Worm (Caenorhabditis elegans) whole organism, L4/young adult: ENCODE data around the gene rbf-1.

ENCODE experiments used
- W03F9.2 ChIP-seq: fragments of 150-350 bp; optimal IDR thresholded peaks from 2 replicates; lab custom pipeline; 2014; ENCODE audit warnings: missing biosample characterization, missing genetic modification characterization
- dao-5 ChIP-seq: sonication (generic microtip); optimal IDR thresholded peaks from 2 replicates; lab custom pipeline; 2016; ENCODE audit warnings: missing genotype, missing genetic modification characterization, moderate library complexity, missing compliant biosample characterization
- him-1 ChIP-seq: sonication (generic microtip); optimal IDR thresholded peaks from 2 replicates; lab custom pipeline; 2016; ENCODE audit warnings: missing genotype, missing genetic modification reagents, missing genetic modification characterization, missing compliant biosample characterization

rbf-1 gene

DNA sequence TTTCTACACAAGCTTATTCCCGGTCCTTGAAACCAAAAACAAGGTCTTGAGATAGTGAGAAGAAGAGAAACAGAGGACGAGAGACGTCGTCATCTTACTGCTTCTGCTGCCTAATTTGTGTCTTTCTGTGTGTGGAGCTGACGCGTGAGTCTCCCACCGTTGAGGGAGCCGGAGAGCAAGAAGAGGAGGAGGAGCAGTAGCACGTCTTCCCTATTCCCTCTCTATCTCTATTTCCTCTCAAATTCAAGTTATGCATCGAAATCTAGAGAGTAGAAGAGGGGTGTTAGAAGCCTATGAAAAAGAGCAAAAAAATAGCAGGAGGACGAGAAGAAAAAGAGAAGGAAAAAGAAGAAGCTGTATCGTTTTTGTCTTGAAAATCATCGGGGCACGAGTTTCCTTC is 19.6 kb downstream of the rbf-1 start:
- TF ChIP-seq him-1 (peak; percentile 66), dao-5 (tag; lab: Kevin White, UChicago) (no peak), W03F9.2 (tag; lab: Kevin White, UChicago) (no peak)

DNA sequence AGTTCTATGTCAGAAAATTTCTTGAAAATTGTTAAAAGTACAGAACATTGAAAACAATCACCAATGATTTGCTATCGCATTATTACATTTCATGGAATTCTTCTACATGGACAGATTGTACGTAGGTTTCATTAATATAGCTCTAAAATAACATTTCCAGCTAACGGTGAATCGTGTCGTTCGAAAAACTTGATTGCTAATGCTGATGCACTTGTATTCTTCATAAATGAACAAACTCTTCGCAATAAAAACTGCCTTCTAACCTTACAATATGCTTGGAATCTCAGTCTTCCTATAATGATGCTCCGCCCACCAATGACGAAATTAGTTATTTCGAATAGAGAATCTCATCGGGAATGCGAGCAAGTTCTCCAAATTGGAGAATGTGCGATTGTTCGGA is 30.0 kb downstream of the rbf-1 start, which contains the start of gene F37A4.6:
Gene F37A4.6, plus strand, starts transcription at position 301 of the 400 bp plus-strand sequence.
- TF ChIP-seq dao-5 (tag; lab: Kevin White, UChicago) (no peak), him-1 (no peak), W03F9.2 (tag; lab: Kevin White, UChicago) (no peak)

DNA sequence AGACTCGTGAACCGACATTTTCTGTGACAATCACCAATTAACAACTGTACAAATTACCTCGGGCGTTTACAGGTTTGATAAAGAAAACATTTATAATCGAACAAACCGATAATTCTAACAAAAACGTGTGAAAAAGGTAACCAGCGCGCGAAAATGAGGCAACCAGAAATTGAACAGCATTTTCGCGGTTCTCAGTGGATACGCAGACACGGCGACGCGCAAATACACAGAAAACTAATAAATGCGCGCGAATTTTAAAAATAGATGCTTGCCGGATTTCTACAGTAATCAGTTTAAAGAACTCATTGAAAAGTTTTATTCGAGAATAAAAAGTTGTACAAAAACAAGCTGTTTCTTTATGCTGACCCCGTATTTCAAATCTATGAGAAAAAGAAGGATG is 34.4 kb downstream of the rbf-1 start, which contains the start of gene isw-1:
Gene isw-1, minus strand, starts transcription at position 118 of the 400 bp plus-strand sequence.
- TF ChIP-seq W03F9.2 (tag; lab: Kevin White, UChicago) (no peak), dao-5 (tag; lab: Kevin White, UChicago) (no peak), him-1 (no peak)

DNA sequence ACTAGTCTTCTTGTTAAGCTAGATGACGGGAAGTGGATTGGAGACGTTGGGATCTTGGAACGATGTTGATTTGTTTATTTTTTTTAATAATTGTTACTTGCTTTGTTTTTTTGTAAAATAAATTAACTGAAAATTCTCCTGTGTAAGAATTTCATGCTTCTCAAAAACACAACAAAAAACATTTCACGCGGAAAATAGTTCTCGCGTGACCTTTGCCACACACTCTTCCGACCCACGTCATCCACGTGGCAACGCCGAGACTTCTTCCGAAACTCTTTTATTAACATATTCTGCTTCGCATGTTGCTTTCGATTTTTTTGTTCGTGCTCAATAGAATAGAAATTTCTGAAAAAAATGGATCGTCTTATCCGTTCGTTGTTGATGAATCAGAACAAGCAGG is 36.0 kb downstream of the rbf-1 start, which contains the start of gene F37A4.5:
Gene F37A4.5, plus strand, starts transcription at position 301 of the 400 bp plus-strand sequence.
- TF ChIP-seq him-1: no peak
- TF ChIP-seq dao-5 (tag; lab: Kevin White, UChicago): no peak
- TF ChIP-seq W03F9.2 (tag; lab: Kevin White, UChicago): no peak

DNA sequence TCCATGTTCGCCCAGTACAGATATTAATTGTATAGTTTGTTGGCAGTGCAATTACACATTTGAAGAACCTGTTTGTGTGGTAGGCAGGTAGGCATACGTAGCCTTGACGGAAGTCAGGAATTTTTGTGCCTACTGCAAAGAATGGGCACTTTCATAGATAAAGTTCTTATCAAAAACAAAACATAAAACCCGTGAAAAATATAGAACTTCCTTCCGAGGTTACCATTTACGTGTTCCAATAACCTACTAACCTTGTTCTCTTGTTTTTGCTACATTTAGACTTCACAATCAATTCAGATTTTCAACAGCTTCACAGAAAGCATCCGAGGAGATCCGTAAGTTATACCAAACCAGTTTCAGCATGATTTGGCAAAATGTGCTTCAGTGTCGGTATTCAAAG is 37.7 kb downstream of the rbf-1 start, which contains the start of gene F37A4.4:
Gene F37A4.4, plus strand, starts transcription at position 301 of the 400 bp plus-strand sequence.
- TF ChIP-seq him-1: no peak
- no peak for TF ChIP-seq dao-5 (tag; lab: Kevin White, UChicago)
- TF ChIP-seq W03F9.2 (tag; lab: Kevin White, UChicago): no peak

DNA sequence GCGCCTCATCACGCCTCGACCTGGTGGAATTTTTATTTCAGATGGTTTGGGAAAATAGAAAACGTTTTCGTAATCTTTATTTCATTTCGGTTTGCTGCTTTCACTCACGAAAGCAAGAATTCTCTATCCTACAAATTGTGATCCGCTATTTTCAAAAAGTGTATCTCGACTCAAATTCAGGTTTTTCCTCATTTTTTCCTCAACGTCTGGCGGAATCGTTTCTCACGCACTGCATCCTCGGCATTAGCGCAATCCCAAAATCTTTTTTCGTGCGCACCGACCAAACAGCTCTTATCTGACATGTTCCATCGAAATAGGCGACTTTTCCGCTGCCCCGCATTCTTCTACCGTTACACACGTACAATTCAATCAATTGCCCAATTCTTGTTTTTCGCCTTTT is 42.7 kb downstream of the rbf-1 start, which contains the start of gene F37A4.3:
Gene F37A4.3, plus strand, starts transcription at position 301 of the 400 bp plus-strand sequence.
- no peak for TF ChIP-seq him-1
- no peak for TF ChIP-seq W03F9.2 (tag; lab: Kevin White, UChicago)
- no peak for TF ChIP-seq dao-5 (tag; lab: Kevin White, UChicago)

DNA sequence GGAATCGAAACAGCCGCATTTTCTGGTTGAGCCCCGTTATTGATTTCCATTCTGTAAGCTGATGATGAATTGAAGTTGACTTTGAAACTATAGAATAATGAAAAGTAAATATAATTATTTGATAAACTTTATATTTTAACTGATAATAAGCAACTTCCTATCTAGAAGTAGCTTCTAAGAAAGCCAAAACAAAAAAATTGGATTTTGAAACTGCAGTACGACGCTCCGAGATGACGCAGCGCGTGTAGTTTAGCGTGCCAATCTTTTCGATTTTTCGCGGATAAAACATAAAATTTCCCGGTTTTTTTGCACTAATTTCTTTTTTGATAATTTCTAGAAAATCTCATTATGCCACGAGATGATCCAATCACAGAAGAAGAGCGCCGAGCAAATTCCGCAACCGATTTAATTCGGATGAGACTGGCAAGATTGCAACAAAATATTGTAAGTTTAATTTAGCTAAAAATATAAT is 46.7 kb downstream of the rbf-1 start, which contains the start of the genes bath-41 and F37A4.2:
Gene bath-41, minus strand, starts transcription at position 51 of the 472 bp plus-strand sequence.
Gene F37A4.2, plus strand, starts transcription at position 247 of the 472 bp plus-strand sequence.
- no peak for TF ChIP-seq W03F9.2 (tag; lab: Kevin White, UChicago)
- TF ChIP-seq him-1: no peak
- TF ChIP-seq dao-5 (tag; lab: Kevin White, UChicago): no peak

DNA sequence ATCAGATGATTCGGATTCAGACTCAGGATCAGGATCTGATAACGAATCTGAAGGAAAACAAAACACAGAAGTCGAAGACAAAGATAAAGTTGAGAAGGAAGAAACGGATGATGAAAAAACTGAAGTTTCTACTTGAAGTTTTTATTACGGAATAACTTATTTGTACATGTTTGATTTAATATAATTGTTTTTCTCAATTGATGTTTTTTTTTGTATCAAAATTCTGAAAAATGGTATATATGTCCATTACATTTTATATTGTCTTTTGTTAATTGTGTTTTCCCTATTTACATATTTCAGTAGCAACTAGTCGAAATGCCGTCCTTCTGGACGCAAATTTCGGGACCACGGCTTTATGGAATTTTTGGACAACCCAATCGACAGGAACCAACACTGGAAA is 47.5 kb downstream of the rbf-1 start, which contains the start of gene F37A4.1:
Gene F37A4.1, plus strand, starts transcription at position 301 of the 400 bp plus-strand sequence.
- TF ChIP-seq dao-5 (tag; lab: Kevin White, UChicago) (no peak), W03F9.2 (tag; lab: Kevin White, UChicago) (no peak), him-1 (no peak)

DNA sequence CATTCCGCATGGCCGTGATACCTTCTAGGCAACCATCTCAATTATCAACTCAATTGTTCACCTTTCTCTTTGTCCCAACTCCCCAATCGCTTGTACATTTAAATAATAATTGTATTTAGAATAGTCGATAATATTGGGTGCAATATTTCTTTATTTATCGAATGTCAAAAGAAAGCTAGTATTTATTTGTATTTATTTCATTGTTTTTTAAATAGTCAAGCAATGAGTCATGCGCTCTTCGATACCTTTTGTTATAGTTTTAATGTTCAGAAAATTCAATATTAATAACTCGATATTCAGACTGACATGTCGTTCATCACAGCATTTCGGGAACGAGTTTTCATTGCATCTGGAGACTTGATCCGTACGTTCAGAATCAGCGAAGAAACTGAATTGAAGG is 49.9 kb downstream of the rbf-1 start, which contains the start of gene wdr-4:
Gene wdr-4, plus strand, starts transcription at position 301 of the 400 bp plus-strand sequence.
- TF ChIP-seq W03F9.2 (tag; lab: Kevin White, UChicago) (no peak), dao-5 (tag; lab: Kevin White, UChicago) (no peak), him-1 (no peak)

DNA sequence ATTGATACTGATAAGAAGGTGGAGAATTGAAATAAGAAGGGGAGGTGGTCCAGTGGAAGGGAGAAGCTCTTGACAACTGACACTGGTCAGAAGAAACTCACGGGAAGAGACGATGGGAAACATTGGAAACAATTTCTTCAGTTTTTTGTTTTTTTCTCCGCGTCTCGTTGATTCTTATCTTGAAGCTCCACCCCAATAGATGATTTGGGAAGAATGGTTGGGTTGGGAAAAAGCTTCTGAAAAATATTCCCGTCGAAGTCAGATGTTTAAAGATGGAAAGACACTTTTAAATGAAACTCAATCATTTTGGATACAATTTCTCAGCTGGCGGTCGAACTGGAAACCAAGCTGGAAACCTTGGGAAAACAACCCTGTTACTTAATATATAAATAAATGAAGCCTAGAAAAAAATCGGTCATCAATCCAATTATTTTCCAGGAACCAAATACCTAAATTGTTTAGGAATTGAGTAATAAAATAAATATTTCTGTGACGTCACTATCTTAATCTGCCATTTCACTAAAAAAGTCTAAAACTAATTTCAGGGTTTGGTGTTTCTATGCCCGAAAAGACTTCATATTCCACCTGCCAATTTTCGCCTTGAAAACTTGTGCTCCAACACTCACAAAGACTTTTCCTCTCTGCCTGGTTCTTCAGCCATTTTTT is 54.8 kb downstream of the rbf-1 start, which contains the start of the genes Y102E9.5 and odr-4:
Gene Y102E9.5, minus strand, starts transcription at position 101 of the 666 bp plus-strand sequence.
Gene odr-4, plus strand, starts transcription at position 616 of the 666 bp plus-strand sequence.
- TF ChIP-seq dao-5 (tag; lab: Kevin White, UChicago) (no peak), him-1 (no peak), W03F9.2 (tag; lab: Kevin White, UChicago) (no peak)

DNA sequence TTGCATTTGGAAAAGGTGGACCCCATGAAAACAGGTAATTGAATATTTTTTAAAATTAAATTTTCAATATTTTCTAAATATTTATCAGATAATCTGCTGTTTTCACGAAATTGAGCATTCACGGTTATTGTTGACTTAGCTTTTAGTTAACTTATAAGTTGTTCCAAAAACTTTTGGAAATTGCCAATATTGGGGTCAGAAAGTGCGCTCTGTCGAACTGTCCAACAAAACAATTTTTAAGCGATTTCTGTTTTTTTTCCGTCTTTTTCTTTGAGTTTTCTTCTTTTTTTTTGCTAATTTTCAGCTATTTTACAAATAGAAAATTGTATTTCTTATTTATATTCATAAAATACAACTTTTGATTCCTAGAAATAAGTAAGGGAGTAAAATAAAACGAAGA is 55.7 kb downstream of the rbf-1 start:
- TF ChIP-seq W03F9.2 (tag; lab: Kevin White, UChicago) (no peak), him-1 (no peak), dao-5 (tag; lab: Kevin White, UChicago) (no peak)

DNA sequence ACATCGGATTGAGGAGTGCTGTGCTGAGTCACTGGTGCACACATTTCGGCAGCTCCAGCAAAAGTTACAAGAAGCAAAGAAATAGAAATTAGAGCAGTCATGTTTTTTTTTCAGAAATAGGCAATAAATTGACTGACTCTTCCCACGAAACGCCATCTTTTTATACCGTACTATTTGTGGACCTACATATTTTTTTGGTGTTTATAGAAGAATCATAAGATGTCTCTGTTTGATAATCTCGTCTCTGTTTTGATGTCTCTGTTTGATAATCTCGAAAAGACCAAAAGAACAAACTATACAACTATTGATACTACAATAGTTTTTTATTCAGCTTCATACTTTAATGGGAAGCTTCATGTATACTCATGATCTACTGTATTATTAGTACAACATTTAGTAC is 58.9 kb downstream of the rbf-1 start, which contains the start of gene Y102E9.3:
Gene Y102E9.3, minus strand, starts transcription at position 101 of the 400 bp plus-strand sequence.
- TF ChIP-seq dao-5 (tag; lab: Kevin White, UChicago): no peak
- TF ChIP-seq him-1: no peak
- TF ChIP-seq W03F9.2 (tag; lab: Kevin White, UChicago): no peak

DNA sequence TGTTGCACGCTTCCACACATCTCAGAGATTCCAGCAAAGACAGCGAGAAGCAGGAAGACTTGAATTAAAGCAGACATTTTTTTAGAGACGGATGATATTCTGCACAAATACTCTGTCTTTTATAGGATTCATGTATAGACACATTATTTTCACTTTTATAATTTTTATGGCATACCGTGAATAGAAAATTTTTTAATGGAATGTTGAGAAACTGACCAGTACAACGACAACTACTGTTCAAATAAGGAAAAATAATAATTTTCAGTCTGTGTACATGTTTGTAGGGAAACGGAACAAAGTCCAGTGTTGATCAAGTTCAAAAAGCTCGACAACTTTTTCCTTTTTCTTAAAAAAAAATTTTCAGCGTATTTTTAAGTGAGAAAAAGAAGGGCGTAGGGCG is 61.0 kb downstream of the rbf-1 start, which contains the start of gene Y102E9.6:
Gene Y102E9.6, minus strand, starts transcription at position 101 of the 400 bp plus-strand sequence.
- TF ChIP-seq W03F9.2 (tag; lab: Kevin White, UChicago) (no peak), him-1 (no peak), dao-5 (tag; lab: Kevin White, UChicago) (no peak)

DNA sequence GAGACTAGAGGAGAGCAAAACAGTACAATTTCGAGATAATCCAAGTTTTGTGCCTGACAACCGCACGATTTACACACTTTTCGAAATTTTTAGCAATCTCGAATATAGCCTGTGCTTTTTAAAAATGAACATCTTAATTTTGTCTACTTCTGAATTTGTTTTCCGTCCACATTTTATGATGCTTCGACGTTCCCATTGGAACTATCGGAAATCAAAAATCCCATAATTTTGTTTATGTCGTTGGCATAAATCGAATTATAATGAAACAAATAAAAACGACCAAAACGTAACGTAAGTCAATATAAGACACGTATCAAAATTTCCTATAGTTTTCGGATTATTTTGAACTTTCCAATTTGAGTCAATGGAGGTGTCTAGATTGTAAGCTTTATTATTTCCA is 61.4 kb downstream of the rbf-1 start, which contains the start of gene K07E12.2:
Gene K07E12.2, plus strand, starts transcription at position 301 of the 400 bp plus-strand sequence.
- TF ChIP-seq W03F9.2 (tag; lab: Kevin White, UChicago): no peak
- TF ChIP-seq him-1: no peak
- TF ChIP-seq dao-5 (tag; lab: Kevin White, UChicago): no peak
